Worm (Caenorhabditis elegans) whole organism, L3 larva: ENCODE measurements around the gene F52H2.3.

Experiments used
- ZK546.5 ChIP-seq: sonication (generic microtip); optimal IDR thresholded peaks from 2 replicates; lab custom pipeline; 2017; ENCODE audit warnings: missing biosample characterization, missing genetic modification characterization
- nhr-11 ChIP-seq: fragments of 150-350 bp; optimal IDR thresholded peaks from 2 replicates; lab custom pipeline; 2014; ENCODE audit warnings: missing biosample characterization, missing genetic modification characterization
- nhr-12 ChIP-seq: fragments of 150-350 bp; optimal IDR thresholded peaks from 2 replicates; lab custom pipeline; 2014; ENCODE audit warnings: missing biosample characterization, missing genetic modification characterization
- skn-1 ChIP-seq: fragments of 150-350 bp; optimal IDR thresholded peaks from 2 replicates; lab custom pipeline; 2014; ENCODE audit warnings: missing biosample characterization, missing genetic modification characterization
- ztf-11 ChIP-seq: fragments of 150-350 bp; optimal IDR thresholded peaks from 2 replicates; lab custom pipeline; 2014; ENCODE audit warnings: missing biosample characterization, missing genetic modification characterization

ce11 chrX:2590023-2590422 is 49.2 kb upstream of the F52H2.3 start:
- TF ChIP-seq skn-1 (tag; lab: Kevin White, UChicago) (no peak), ZK546.5 (tag; lab: Kevin White, UChicago) (no peak), nhr-11 (no peak), ztf-11 (tag; lab: Kevin White, UChicago) (no peak), nhr-12 (tag; lab: Kevin White, UChicago) (no peak)
